Fruit fly (Drosophila melanogaster) whole organism, embryonic: Measurements from ENCODE around the gene Ir25a.
A peak's percentile ranks its signal among the peaks of the same experiment; 100 is the strongest.

ENCODE experiments used
- Abd-B ChIP-seq: fragments of 200-800 bp; sonication (Bioruptor generic); optimal IDR thresholded peaks from 2 replicates; lab custom pipeline; 2018; ENCODE audit warnings: missing biosample characterization, mild to moderate bottlenecking, missing genetic modification characterization, moderate library complexity
- BEAF-32 ChIP-seq: fragments of 200-800 bp; sonication (Bioruptor generic); optimal IDR thresholded peaks from 3 replicates; lab custom pipeline; 2017; ENCODE audit warnings: missing biosample characterization, missing genetic modification characterization, mild to moderate bottlenecking, moderate library complexity, missing genetic modification reagents
- C15 ChIP-seq: fragments of 200-800 bp; sonication (Bioruptor generic); IDR thresholded peaks from 3 replicates; pipeline ENCODE4 v1.3.6; 2022; ENCODE audit warnings: missing biosample characterization, missing genetic modification characterization
- CG10366 ChIP-seq: fragments of 200-800 bp; sonication (Bioruptor generic); IDR thresholded peaks from 2 replicates; pipeline ENCODE4 v1.3.6; 2022; ENCODE audit warnings: missing biosample characterization, missing genetic modification characterization
- CG11696 ChIP-seq: fragments of 200-800 bp; sonication (Bioruptor generic); IDR thresholded peaks from 2 replicates; pipeline ENCODE4 v1.3.6; 2022; ENCODE audit warnings: missing biosample characterization, missing genetic modification characterization
- CG12659 ChIP-seq: fragments of 200-800 bp; sonication (Bioruptor generic); optimal IDR thresholded peaks from 3 replicates; lab custom pipeline; 2017; ENCODE audit warnings: mild to moderate bottlenecking, missing biosample characterization, missing genetic modification reagents, missing genetic modification characterization
- CG14441 ChIP-seq: fragments of 200-800 bp; sonication (Bioruptor generic); IDR thresholded peaks from 2 replicates; pipeline ENCODE4 v1.3.6; 2022; ENCODE audit warnings: missing biosample characterization, missing genetic modification characterization
- CG14710 ChIP-seq: fragments of 200-800 bp; sonication (Bioruptor generic); optimal IDR thresholded peaks from 3 replicates; lab custom pipeline; 2019; ENCODE audit warnings: missing biosample characterization, mild to moderate bottlenecking, missing genetic modification characterization, moderate library complexity
- CG17802 ChIP-seq: fragments of 200-800 bp; sonication (Bioruptor generic); optimal IDR thresholded peaks from 2 replicates; lab custom pipeline; 2018; ENCODE audit warnings: missing biosample characterization, mild to moderate bottlenecking, missing genetic modification characterization, moderate library complexity
- CG18011 ChIP-seq: fragments of 200-800 bp; sonication (Bioruptor generic); optimal IDR thresholded peaks from 2 replicates; lab custom pipeline; 2017; ENCODE audit warnings: missing biosample characterization, missing genetic modification characterization, mild to moderate bottlenecking, moderate library complexity, missing genotype
- CG18476 ChIP-seq: fragments of 200-800 bp; sonication (Bioruptor generic); optimal IDR thresholded peaks from 2 replicates; lab custom pipeline; 2016; ENCODE audit warnings: missing biosample characterization, mild to moderate bottlenecking, missing genetic modification characterization
- CG32532 ChIP-seq: fragments of 200-800 bp; sonication (Bioruptor generic); IDR thresholded peaks from 2 replicates; pipeline ENCODE4 v1.3.6; 2022; ENCODE audit warnings: missing biosample characterization, missing genetic modification characterization
- CG3407 ChIP-seq: fragments of 200-800 bp; sonication (Bioruptor generic); optimal IDR thresholded peaks from 2 replicates; lab custom pipeline; 2018; ENCODE audit warnings: missing biosample characterization, mild to moderate bottlenecking, missing genetic modification characterization
- CG4404 ChIP-seq: fragments of 200-800 bp; sonication (Bioruptor generic); IDR thresholded peaks from 2 replicates; pipeline ENCODE4 v1.3.6; 2022; ENCODE audit warnings: missing biosample characterization, missing genetic modification characterization
- CG4730 ChIP-seq: fragments of 200-800 bp; sonication (Bioruptor generic); IDR thresholded peaks from 2 replicates; pipeline ENCODE4 v1.3.6; 2022; ENCODE audit warnings: missing biosample characterization, missing genetic modification characterization
- CG7987 ChIP-seq: fragments of 200-800 bp; sonication (Bioruptor generic); optimal IDR thresholded peaks from 2 replicates; lab custom pipeline; 2018; ENCODE audit warnings: missing biosample characterization, mild to moderate bottlenecking, missing genetic modification characterization, moderate library complexity
- D19A ChIP-seq: fragments of 200-800 bp; optimal IDR thresholded peaks from 3 replicates; lab custom pipeline; 2019; ENCODE audit warnings: missing biosample characterization, mild to moderate bottlenecking, missing genetic modification characterization, moderate library complexity
- Dbx ChIP-seq: fragments of 200-800 bp; sonication (Bioruptor generic); IDR thresholded peaks from 3 replicates; pipeline ENCODE4 v1.3.6; 2022; ENCODE audit warnings: missing biosample characterization, missing genetic modification characterization
- Dfd ChIP-seq, 2 experiments: fragments of >200 bp; optimal IDR thresholded peaks; 2 replicates each; lab custom pipeline; 2017; ENCODE audit warnings: missing biosample characterization in 2 of 2, missing genetic modification characterization in 2 of 2
- Dip3 ChIP-seq: fragments of 200-800 bp; sonication (Bioruptor generic); optimal IDR thresholded peaks from 3 replicates; lab custom pipeline; 2016; ENCODE audit warnings: missing biosample characterization, missing genetic modification characterization
- Ets65A ChIP-seq: fragments of 200-800 bp; sonication (Bioruptor generic); peaks from one replicate; lab custom pipeline; 2016; ENCODE audit warnings: missing biosample characterization, missing genetic modification characterization
- Hr3 ChIP-seq: fragments of 200-800 bp; sonication (Bioruptor generic); optimal IDR thresholded peaks from 3 replicates; lab custom pipeline; 2016; ENCODE audit warnings: missing biosample characterization, missing genetic modification characterization
- MBD-R2 ChIP-seq: fragments of 200-800 bp; sonication (Bioruptor generic); IDR thresholded peaks from 2 replicates; pipeline ENCODE4 v1.3.6; 2022; ENCODE audit warnings: missing biosample characterization, missing genetic modification characterization
- NFAT ChIP-seq: fragments of 200-800 bp; sonication (Bioruptor generic); IDR thresholded peaks from 2 replicates; pipeline ENCODE4 v1.3.6; 2022; ENCODE audit warnings: missing biosample characterization, missing genetic modification characterization
- Nf-YA ChIP-seq: fragments of 200-800 bp; sonication (Bioruptor generic); IDR thresholded peaks from 2 replicates; pipeline ENCODE4 v1.3.6; 2022; ENCODE audit warnings: missing biosample characterization, missing genetic modification characterization
- Poxn ChIP-seq: fragments of 200-800 bp; sonication (Bioruptor generic); IDR thresholded peaks from 2 replicates; pipeline ENCODE4 v1.3.6; 2022; ENCODE audit warnings: missing biosample characterization, missing genetic modification characterization
- Rfx ChIP-seq: fragments of 200-800 bp; sonication (Bioruptor generic); IDR thresholded peaks from 2 replicates; pipeline ENCODE4 v1.3.6; 2022; ENCODE audit warnings: missing biosample characterization, missing genetic modification characterization
- az2 ChIP-seq: fragments of 200-800 bp; sonication (Bioruptor generic); optimal IDR thresholded peaks from 3 replicates; lab custom pipeline; 2016; ENCODE audit warnings: missing biosample characterization, missing genetic modification characterization
- bcd ChIP-seq: fragments of 200-800 bp; sonication (Bioruptor generic); optimal IDR thresholded peaks from 2 replicates; lab custom pipeline; 2017; ENCODE audit warnings: missing biosample characterization, mild to moderate bottlenecking, missing genetic modification characterization
- bowl ChIP-seq: fragments of 200-800 bp; sonication (Bioruptor generic); IDR thresholded peaks from 2 replicates; pipeline ENCODE4 v1.3.6; 2022; ENCODE audit warnings: missing biosample characterization, missing genetic modification characterization
- bsh ChIP-seq, 2 experiments: fragments of 200-800 bp; sonication (Bioruptor generic); optimal IDR thresholded peaks; 2 replicates each; lab custom pipeline; 2017 to 2018; ENCODE audit warnings: mild to moderate bottlenecking in 2 of 2, missing biosample characterization in 2 of 2, missing genetic modification characterization in 2 of 2, moderate library complexity in 1 of 2
- dati ChIP-seq: fragments of 200-800 bp; sonication (Bioruptor generic); IDR thresholded peaks from 2 replicates; pipeline ENCODE4 v1.3.6; 2022; ENCODE audit warnings: missing biosample characterization, missing genetic modification characterization
- grau ChIP-seq: fragments of 200-800 bp; optimal IDR thresholded peaks from 3 replicates; lab custom pipeline; 2019; ENCODE audit warnings: missing biosample characterization, mild to moderate bottlenecking, missing genetic modification characterization, moderate library complexity
- gt ChIP-seq: fragments of 200-800 bp; sonication (Bioruptor generic); IDR thresholded peaks from 2 replicates; pipeline ENCODE4 v1.3.6; 2022; ENCODE audit warnings: missing biosample characterization, missing genetic modification characterization
- ham ChIP-seq: fragments of 200-800 bp; sonication (Bioruptor generic); IDR thresholded peaks from 2 replicates; pipeline ENCODE4 v1.3.6; 2022; ENCODE audit warnings: missing biosample characterization, missing genetic modification characterization
- hkb ChIP-seq, 2 experiments: fragments of 200-800 bp in 1 of 2; fragments of >200 bp in 1 of 2; sonication (Bioruptor generic) in 1 of 2; IDR thresholded peaks in 1 of 2; optimal IDR thresholded peaks in 1 of 2; 2 replicates each; pipeline versions ENCODE4 v1.3.6 to Lab custom; 2017 to 2022; ENCODE audit warnings: missing biosample characterization in 1 of 2, missing genetic modification characterization in 1 of 2
- pan ChIP-seq, 4 experiments: fragments of >200 bp in 3 of 4; fragments of 200-800 bp in 1 of 4; sonication (Bioruptor generic) in 1 of 4; optimal IDR thresholded peaks in 3 of 4; IDR thresholded peaks in 1 of 4; 2 replicates each; pipeline versions ENCODE4 v1.3.6 to Lab custom; 2017 to 2022; ENCODE audit warnings: missing biosample characterization in 2 of 4, missing genetic modification characterization in 2 of 4, mixed read lengths in 1 of 4
- run ChIP-seq: fragments of 200-800 bp; sonication (Bioruptor generic); optimal IDR thresholded peaks from 3 replicates; lab custom pipeline; 2018; ENCODE audit warnings: missing biosample characterization, mild to moderate bottlenecking, missing genetic modification characterization
- schlank ChIP-seq: fragments of 200-800 bp; sonication (Bioruptor generic); optimal IDR thresholded peaks from 2 replicates; lab custom pipeline; 2018; ENCODE audit warnings: missing biosample characterization, mild to moderate bottlenecking, missing genetic modification characterization
- scrt ChIP-seq: fragments of 200-800 bp; sonication (Bioruptor generic); optimal IDR thresholded peaks from 2 replicates; lab custom pipeline; 2018; ENCODE audit warnings: missing biosample characterization, mild to moderate bottlenecking, missing genetic modification characterization, moderate library complexity
- slbo ChIP-seq: fragments of 200-800 bp; sonication (Bioruptor generic); IDR thresholded peaks from 2 replicates; pipeline ENCODE4 v1.3.6; 2022; ENCODE audit warnings: missing biosample characterization, missing genetic modification characterization
- stc ChIP-seq: fragments of 200-800 bp; sonication (Bioruptor generic); IDR thresholded peaks from 2 replicates; pipeline ENCODE4 v1.3.6; 2022; ENCODE audit warnings: missing biosample characterization, missing genetic modification characterization
- unc-4 ChIP-seq: fragments of 200-800 bp; sonication (Bioruptor generic); IDR thresholded peaks from 2 replicates; pipeline ENCODE4 v1.3.6; 2022; ENCODE audit warnings: missing biosample characterization, missing genetic modification characterization; ENCODE audit not compliant: partially characterized antibody

Ir25a gene

dm6 chr2L:4882131-4883022 is 47.3 kb upstream of the Ir25a start (continued):
- no peak for TF ChIP-seq ham (GFP tag; lab: Robert Waterston, UW)
- TF ChIP-seq CG18476 (GFP tag; lab: Kevin White, UChicago) = no peak
- TF ChIP-seq pan (optimal IDR thresholded peaks at IDR 0.05; lab: Kevin White, UChicago) = no peak
- no peak for TF ChIP-seq pan (GFP tag; optimal IDR thresholded peaks at IDR 0.05 in 1 of 2, IDR thresholded peaks at IDR 0.05 in 1 of 2)
- no peak for TF ChIP-seq Poxn (GFP tag; lab: Robert Waterston, UW)
- TF ChIP-seq Nf-YA (GFP tag; lab: Robert Waterston, UW) = no peak
- TF ChIP-seq gt (GFP tag; lab: Robert Waterston, UW) = no peak
- TF ChIP-seq CG14710 (tag; lab: Kevin White, UChicago) = no peak
- no peak for TF ChIP-seq Dbx (GFP tag; lab: Robert Waterston, UW)
- TF ChIP-seq, all 482 proteins: peak for 7

dm6 chr2L:4868383-4868782 is 33.3 kb upstream of the Ir25a start:
- TF ChIP-seq CG18011 (peak; percentile 58), grau (tag; lab: Kevin White, UChicago) (peak; percentile 57), bowl (GFP tag; lab: Robert Waterston, UW) (no peak)
- TF ChIP-seq, all 482 proteins: peak for 2

dm6 chr2L:4865400-4865799 is 30.3 kb upstream of the Ir25a start:
- TF ChIP-seq CG4404 (GFP tag; lab: Robert Waterston, UW) = no peak
- no peak for TF ChIP-seq schlank
- no peak for TF ChIP-seq dati (GFP tag; lab: Robert Waterston, UW)
- TF ChIP-seq C15 (GFP tag; lab: Robert Waterston, UW) = no peak
- TF ChIP-seq BEAF-32 (GFP tag; lab: Kevin White, UChicago) = no peak
- peak in 1 of 2 experiments; percentile 55 for TF ChIP-seq Dfd (GFP tag; optimal IDR thresholded peaks at IDR 0.05; lab: Kevin White, UChicago)
- TF ChIP-seq unc-4 (GFP tag; lab: Robert Waterston, UW) = no peak
- TF ChIP-seq CG3407 (GFP tag; lab: Kevin White, UChicago) = no peak
- TF ChIP-seq D19A (tag; lab: Kevin White, UChicago) = no peak
- TF ChIP-seq Ets65A (GFP tag; lab: Kevin White, UChicago) = peak; percentile 20

- TF ChIP-seq stc (0 out of 2 replicates have a peak, but pooled peaks have one; percentile 27), hkb (optimal IDR thresholded peaks at IDR 0.05; lab: Kevin White, UChicago) (no peak), hkb (GFP tag; IDR thresholded peaks at IDR 0.05; lab: Robert Waterston, UW) (peak; percentile 47; the same call in 1 of the 2 replicates), CG32532 (GFP tag; lab: Robert Waterston, UW) (peak; percentile 74), scrt (GFP tag; lab: Kevin White, UChicago) (peak; percentile 39), CG7987 (GFP tag; lab: Kevin White, UChicago) (no peak), bcd (GFP tag; lab: Kevin White, UChicago) (peak; percentile 11), CG11696 (peak; percentile 53; the same call in 1 of the 2 replicates), Dip3 (GFP tag; lab: Kevin White, UChicago) (peak; percentile 23), CG10366 (peak; percentile 16; the same call in 1 of the 2 replicates), slbo (peak; percentile 65), az2 (GFP tag; lab: Kevin White, UChicago) (peak; percentile 7), Dbx (GFP tag; lab: Robert Waterston, UW) (0 out of 3 replicates have a peak, but pooled peaks have one; percentile 27), Abd-B (GFP tag; lab: Kevin White, UChicago) (peak; percentile 6), NFAT (GFP tag; lab: Robert Waterston, UW) (peak; percentile 49; the same call in 1 of the 2 replicates), CG4730 (GFP tag; lab: Robert Waterston, UW) (0 out of 2 replicates have a peak, but pooled peaks have one; percentile 23), Hr3 (no peak), bsh (GFP tag; optimal IDR thresholded peaks at IDR 0.05; lab: Kevin White, UChicago) (peak in 1 of 2 experiments; percentile 12), CG14441 (peak; percentile 79), CG12659 (GFP tag; lab: Kevin White, UChicago) (no peak), run (tag; lab: Kevin White, UChicago) (no peak), MBD-R2 (GFP tag; lab: Robert Waterston, UW) (peak; percentile 33; the same call in 1 of the 2 replicates), CG17802 (tag; lab: Kevin White, UChicago) (no peak), Rfx (peak; percentile 54)
These were observed 26.4 kb upstream of the Ir25a start for dm6 chr2L:4861503-4861902.
